Worm (Caenorhabditis elegans) whole organism, L4 larva: ENCODE measurements around the gene mlc-7.

ENCODE experiments used
- F37D6.2 ChIP-seq: sonication (generic microtip); optimal IDR thresholded peaks from 2 replicates; lab custom pipeline; 2016; ENCODE audit warnings: mild to moderate bottlenecking, missing genetic modification characterization, missing compliant biosample characterization
- F44E2.7 ChIP-seq: fragments of 200-800 bp; sonication (Bioruptor generic); IDR thresholded peaks from 2 replicates; pipeline ENCODE4 v2.1.2; 2022; ENCODE audit warnings: missing genetic modification characterization, missing compliant biosample characterization
- F49E8.2 ChIP-seq: sonication (generic microtip); optimal IDR thresholded peaks from 2 replicates; lab custom pipeline; 2016; ENCODE audit warnings: missing compliant biosample characterization, mild to moderate bottlenecking, missing genetic modification characterization, borderline replicate concordance
- T20F7.1 ChIP-seq: fragments of 200-800 bp; sonication (Bioruptor generic); optimal IDR thresholded peaks from 2 replicates; lab custom pipeline; 2018; ENCODE audit warnings: mild to moderate bottlenecking, missing genetic modification characterization, missing compliant biosample characterization
- Y105C5A.15 ChIP-seq: fragments of 200-800 bp; sonication (Bioruptor generic); IDR thresholded peaks from 2 replicates; pipeline ENCODE4 v1.3.6; 2022; ENCODE audit warnings: missing genetic modification characterization, missing compliant biosample characterization
- Y48G9A.11 ChIP-seq: fragments of 200-800 bp; sonication (Bioruptor generic); IDR thresholded peaks from 2 replicates; pipeline ENCODE4 v1.3.6; 2022; ENCODE audit warnings: missing genetic modification reagents, missing genetic modification characterization, missing compliant biosample characterization
- ZK337.2 ChIP-seq: fragments of 200-800 bp; sonication (Bioruptor generic); IDR thresholded peaks from 2 replicates; pipeline ENCODE4 v1.3.6; 2022; ENCODE audit warnings: missing genetic modification reagents, missing genetic modification characterization, missing compliant biosample characterization
- aha-1 ChIP-seq: fragments of 150-350 bp; peaks from one replicate; lab custom pipeline; 2014; ENCODE audit warnings: missing biosample characterization, missing genetic modification characterization
- attf-4 ChIP-seq: sonication (generic microtip); optimal IDR thresholded peaks from 3 replicates; lab custom pipeline; 2017; ENCODE audit warnings: missing biosample characterization, missing genetic modification characterization
- ceh-28 ChIP-seq: fragments of 150-350 bp; optimal IDR thresholded peaks from 2 replicates; lab custom pipeline; 2014; ENCODE audit warnings: missing biosample characterization, missing genetic modification reagents, missing genetic modification characterization
- ces-1 ChIP-seq: fragments of 150-350 bp; sonication (generic microtip); optimal IDR thresholded peaks from 4 replicates; lab custom pipeline; 2014; ENCODE audit warnings: missing biosample characterization, missing genetic modification reagents, missing genetic modification characterization
- daf-16 ChIP-seq, 3 experiments: sonication (generic microtip); optimal IDR thresholded peaks; 2 replicates each; lab custom pipeline; 2016 to 2017; ENCODE audit warnings: missing genetic modification characterization in 3 of 3, missing genetic modification reagents in 3 of 3, mild to moderate bottlenecking in 2 of 3, missing compliant biosample characterization in 2 of 3, missing biosample characterization in 1 of 3, moderate library complexity in 1 of 3
- dmd-6 ChIP-seq: fragments of 200-800 bp; sonication (Bioruptor generic); IDR thresholded peaks from 2 replicates; pipeline ENCODE4 v1.3.6; 2022; ENCODE audit warnings: missing genetic modification reagents, missing genetic modification characterization, missing compliant biosample characterization
- dmd-8 ChIP-seq: fragments of 200-800 bp; sonication (Bioruptor generic); IDR thresholded peaks from 2 replicates; pipeline ENCODE4 v1.3.6; 2022; ENCODE audit warnings: missing genetic modification characterization, missing compliant biosample characterization
- duxl-1 ChIP-seq: sonication (generic microtip); optimal IDR thresholded peaks from 2 replicates; lab custom pipeline; 2016; ENCODE audit warnings: mild to moderate bottlenecking, missing genetic modification characterization, moderate library complexity, missing compliant biosample characterization; ENCODE audit not compliant: poor library complexity
- egl-27 ChIP-seq: sonication (generic microtip); optimal IDR thresholded peaks from 3 replicates; lab custom pipeline; 2017; ENCODE audit warnings: missing biosample characterization, missing genetic modification reagents, missing genetic modification characterization
- egl-43 ChIP-seq: fragments of 200-800 bp; sonication (Bioruptor generic); IDR thresholded peaks from 2 replicates; pipeline ENCODE4 v1.3.6; 2022; ENCODE audit warnings: missing genetic modification reagents, missing genetic modification characterization, missing compliant biosample characterization
- fkh-10 ChIP-seq: fragments of 150-350 bp; optimal IDR thresholded peaks from 2 replicates; lab custom pipeline; 2014; ENCODE audit warnings: missing biosample characterization, missing genetic modification reagents, missing genetic modification characterization
- hlh-11 ChIP-seq: fragments of 200-800 bp; sonication (Bioruptor generic); optimal IDR thresholded peaks from 2 replicates; lab custom pipeline; 2018; ENCODE audit warnings: mild to moderate bottlenecking, missing genetic modification characterization, missing compliant biosample characterization
- hlh-30 ChIP-seq: sonication (generic microtip); optimal IDR thresholded peaks from 2 replicates; lab custom pipeline; 2017; ENCODE audit warnings: antibody characterized with exemption, mild to moderate bottlenecking, missing genetic modification characterization, missing compliant biosample characterization; ENCODE audit not compliant: insufficient read depth
- hmg-1.1 ChIP-seq: fragments of 200-800 bp; sonication (Bioruptor generic); IDR thresholded peaks from 2 replicates; pipeline ENCODE4 v1.3.6; 2022; ENCODE audit warnings: missing genetic modification reagents, missing genetic modification characterization, missing compliant biosample characterization
- lim-7 ChIP-seq: fragments of 200-800 bp; sonication (Bioruptor generic); IDR thresholded peaks from 2 replicates; pipeline ENCODE4 v1.3.6; 2022; ENCODE audit warnings: missing genetic modification characterization, missing compliant biosample characterization
- lin-15B ChIP-seq: fragments of 150-350 bp; sonication (generic microtip); optimal IDR thresholded peaks from 3 replicates; lab custom pipeline; 2014; ENCODE audit warnings: missing biosample characterization, missing genetic modification characterization
- lin-29 ChIP-seq: fragments of 200-800 bp; sonication (Bioruptor generic); IDR thresholded peaks from 2 replicates; pipeline ENCODE4 v1.3.6; 2022; ENCODE audit warnings: missing genetic modification reagents, missing genetic modification characterization, missing compliant biosample characterization
- lin-38 ChIP-seq: fragments of 200-800 bp; sonication (Bioruptor generic); IDR thresholded peaks from 2 replicates; pipeline ENCODE4 v1.3.6; 2022; ENCODE audit warnings: missing genetic modification reagents, missing genetic modification characterization, missing compliant biosample characterization
- lin-39 ChIP-seq: fragments of 150-350 bp; optimal IDR thresholded peaks from 2 replicates; lab custom pipeline; 2014; ENCODE audit warnings: missing biosample characterization, missing genetic modification reagents, missing genetic modification characterization
- lsy-2 ChIP-seq, 2 experiments: fragments of 150-350 bp in 1 of 2; sonication (generic microtip) in 1 of 2; optimal IDR thresholded peaks; 2 replicates each; lab custom pipeline; 2014 to 2017; ENCODE audit warnings: missing biosample characterization in 2 of 2, missing genetic modification characterization in 2 of 2
- mdl-1 ChIP-seq, 2 experiments: fragments of 150-350 bp in 1 of 2; sonication (generic microtip) in 1 of 2; optimal IDR thresholded peaks; 2 replicates each; lab custom pipeline; 2014 to 2017; ENCODE audit warnings: missing biosample characterization in 2 of 2, missing genetic modification characterization in 2 of 2
- mep-1 ChIP-seq: fragments of 150-350 bp; sonication (generic microtip); optimal IDR thresholded peaks from 3 replicates; lab custom pipeline; 2014; ENCODE audit warnings: missing biosample characterization, missing genetic modification characterization
- mes-2 ChIP-seq: sonication (generic microtip); optimal IDR thresholded peaks from 2 replicates; lab custom pipeline; 2016; ENCODE audit warnings: missing genotype, mild to moderate bottlenecking, missing genetic modification characterization, missing compliant biosample characterization; ENCODE audit not compliant: poor library complexity, severe bottlenecking
- mxl-2 ChIP-seq: fragments of 200-800 bp; sonication (Bioruptor generic); conservative IDR thresholded peaks from 2 replicates; pipeline ENCODE4 v1.3.6; 2022; ENCODE audit warnings: missing genetic modification reagents, missing genetic modification characterization, missing compliant biosample characterization
- mxl-3 ChIP-seq: fragments of 200-800 bp; sonication (Bioruptor generic); optimal IDR thresholded peaks from 2 replicates; lab custom pipeline; 2018; ENCODE audit warnings: mild to moderate bottlenecking, missing genetic modification characterization, missing compliant biosample characterization
- nhr-11 ChIP-seq: fragments of 150-350 bp; optimal IDR thresholded peaks from 2 replicates; lab custom pipeline; 2014; ENCODE audit warnings: missing biosample characterization, missing genetic modification characterization
- nhr-111 ChIP-seq: fragments of 200-800 bp; sonication (Bioruptor generic); optimal IDR thresholded peaks from 2 replicates; lab custom pipeline; 2018; ENCODE audit warnings: mild to moderate bottlenecking, missing genetic modification characterization, missing compliant biosample characterization
- nhr-237 ChIP-seq: sonication (generic microtip); optimal IDR thresholded peaks from 2 replicates; lab custom pipeline; 2017; ENCODE audit warnings: missing biosample characterization, missing genetic modification characterization
- nhr-28 ChIP-seq: fragments of 150-350 bp; optimal IDR thresholded peaks from 2 replicates; lab custom pipeline; 2014; ENCODE audit warnings: missing biosample characterization, missing genetic modification characterization
- nhr-48 ChIP-seq: sonication (generic microtip); optimal IDR thresholded peaks from 2 replicates; lab custom pipeline; 2016; ENCODE audit warnings: mild to moderate bottlenecking, missing genetic modification characterization, missing compliant biosample characterization
- nhr-6 ChIP-seq: fragments of 150-350 bp; optimal IDR thresholded peaks from 2 replicates; lab custom pipeline; 2014; ENCODE audit warnings: missing biosample characterization, missing genetic modification characterization
- nhr-76 ChIP-seq: fragments of 150-350 bp; optimal IDR thresholded peaks from 2 replicates; lab custom pipeline; 2014; ENCODE audit warnings: missing biosample characterization, missing genetic modification characterization
- nhr-77 ChIP-seq: fragments of 150-350 bp; optimal IDR thresholded peaks from 2 replicates; lab custom pipeline; 2014; ENCODE audit warnings: missing biosample characterization, missing genetic modification characterization
- php-3 ChIP-seq: fragments of 200-800 bp; sonication (Bioruptor generic); IDR thresholded peaks from 2 replicates; pipeline ENCODE4 v1.3.6; 2022; ENCODE audit warnings: missing genetic modification reagents, missing genetic modification characterization, missing compliant biosample characterization
- pqm-1 ChIP-seq: sonication (generic microtip); optimal IDR thresholded peaks from 2 replicates; lab custom pipeline; 2017; ENCODE audit warnings: missing biosample characterization, missing genetic modification characterization
- saeg-2 ChIP-seq: fragments of 200-800 bp; sonication (Bioruptor generic); IDR thresholded peaks from 2 replicates; pipeline ENCODE4 v1.3.6; 2022; ENCODE audit warnings: missing genetic modification reagents, missing genetic modification characterization, missing compliant biosample characterization
- snpc-1.2 ChIP-seq: fragments of 200-800 bp; sonication (Bioruptor generic); IDR thresholded peaks from 2 replicates; pipeline ENCODE4 v1.3.6; 2022; ENCODE audit warnings: missing genetic modification reagents, missing genetic modification characterization, missing compliant biosample characterization
- snpc-4 ChIP-seq: fragments of 150-350 bp; optimal IDR thresholded peaks from 2 replicates; lab custom pipeline; 2014; ENCODE audit warnings: missing biosample characterization, missing genetic modification characterization
- tag-97 ChIP-seq: fragments of 200-800 bp; sonication (Bioruptor generic); IDR thresholded peaks from 2 replicates; pipeline ENCODE4 v1.3.6; 2022; ENCODE audit warnings: missing genetic modification characterization, missing compliant biosample characterization
- vab-7 ChIP-seq: fragments of 200-800 bp; sonication (Bioruptor generic); IDR thresholded peaks from 2 replicates; pipeline ENCODE4 v1.3.6; 2022; ENCODE audit warnings: missing genetic modification reagents, missing genetic modification characterization, missing compliant biosample characterization
- zfp-2 ChIP-seq: sonication (generic microtip); optimal IDR thresholded peaks from 2 replicates; lab custom pipeline; 2016; ENCODE audit warnings: mild to moderate bottlenecking, missing genetic modification characterization, missing compliant biosample characterization
- zip-2 ChIP-seq: fragments of 150-350 bp; optimal IDR thresholded peaks from 2 replicates; lab custom pipeline; 2014; ENCODE audit warnings: missing biosample characterization, missing genetic modification characterization
- ztf-11 ChIP-seq: fragments of 150-350 bp; optimal IDR thresholded peaks from 2 replicates; lab custom pipeline; 2014; ENCODE audit warnings: missing biosample characterization, missing genetic modification characterization
- ztf-7 ChIP-seq: fragments of 150-350 bp; optimal IDR thresholded peaks from 2 replicates; lab custom pipeline; 2014; ENCODE audit warnings: missing biosample characterization, missing genetic modification characterization

The mlc-7 gene

ce11 chrIII:13732665-13733064 is 18.6 kb upstream of the mlc-7 start (continued):
- TF ChIP-seq daf-16 (GFP tag; optimal IDR thresholded peaks at IDR 0.05; lab: Kevin White, UChicago) (no peak), daf-16 (tag; optimal IDR thresholded peaks at IDR 0.05; lab: Kevin White, UChicago) (peak; percentile 36), tag-97 (GFP tag; lab: Robert Waterston, UW) (no peak), nhr-111 (GFP tag; lab: Kevin White, UChicago) (no peak), egl-27 (tag; lab: Kevin White, UChicago) (no peak), nhr-28 (tag; lab: Kevin White, UChicago) (peak; percentile 12), F37D6.2 (no peak), Y105C5A.15 (GFP tag; lab: Robert Waterston, UW) (no peak), F49E8.2 (tag; lab: Kevin White, UChicago) (no peak), T20F7.1 (GFP tag; lab: Kevin White, UChicago) (no peak), mxl-2 (no peak), nhr-237 (tag; lab: Kevin White, UChicago) (no peak), ztf-11 (no peak), duxl-1 (tag; lab: Kevin White, UChicago) (no peak), lin-39 (tag; lab: Kevin White, UChicago) (no peak), lsy-2 (tag; optimal IDR thresholded peaks at IDR 0.05; lab: Kevin White, UChicago) (no peak), zip-2 (no peak), ZK337.2 (GFP tag; lab: Robert Waterston, UW) (no peak), zfp-2 (tag; lab: Kevin White, UChicago) (no peak), dmd-8 (GFP tag; lab: Robert Waterston, UW) (no peak), snpc-4 (no peak), fkh-10 (no peak), vab-7 (GFP tag; lab: Robert Waterston, UW) (no peak), mdl-1 (tag; optimal IDR thresholded peaks at IDR 0.05; lab: Kevin White, UChicago) (peak in 1 of 2 experiments; percentile 30), Y48G9A.11 (no peak), F44E2.7 (GFP tag; lab: Robert Waterston, UW) (no peak), snpc-1.2 (no peak), lim-7 (GFP tag; lab: Robert Waterston, UW) (no peak), egl-43 (GFP tag; lab: Robert Waterston, UW) (no peak), nhr-77 (tag; lab: Kevin White, UChicago) (no peak), lin-29 (no peak), php-3 (no peak), attf-4 (no peak), mes-2 (tag; lab: Kevin White, UChicago) (peak; percentile 39), hmg-1.1 (GFP tag; lab: Robert Waterston, UW) (no peak), lin-15B (tag; lab: Kevin White, UChicago) (no peak), ceh-28 (no peak), saeg-2 (GFP tag; lab: Robert Waterston, UW) (no peak)

DNA sequence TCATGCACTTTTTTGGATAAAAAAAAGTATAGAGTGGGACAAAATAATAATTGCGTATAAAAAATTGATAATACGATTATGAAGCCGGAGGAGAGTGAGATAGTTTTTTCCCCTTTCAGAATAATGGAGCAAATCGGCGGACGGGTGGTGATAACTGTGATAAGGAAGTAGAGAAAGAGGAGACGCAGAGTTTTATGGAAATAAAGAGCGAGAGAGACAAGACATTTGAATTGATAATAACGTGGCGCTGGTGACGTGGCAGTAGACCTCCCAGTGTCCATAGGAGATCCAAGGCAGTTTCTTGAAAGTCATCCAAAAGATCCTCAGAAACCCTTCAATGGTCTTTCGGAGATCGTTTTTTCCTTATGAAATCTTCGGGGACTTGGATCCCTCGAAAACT is 17.4 kb upstream of the mlc-7 start:
- no peak for TF ChIP-seq daf-16 (GFP tag; optimal IDR thresholded peaks at IDR 0.05; lab: Kevin White, UChicago)
- peak; percentile 80 for TF ChIP-seq daf-16 (tag; optimal IDR thresholded peaks at IDR 0.05; lab: Kevin White, UChicago)
- TF ChIP-seq lin-38 (GFP tag; lab: Robert Waterston, UW) = 0 out of 2 replicates have a peak, but pooled peaks have one; percentile 23
- TF ChIP-seq nhr-76 (tag; lab: Kevin White, UChicago) = no peak
- peak; percentile 32 for TF ChIP-seq mes-2 (tag; lab: Kevin White, UChicago)
- peak in 1 of 2 experiments; percentile 4 for TF ChIP-seq lsy-2 (tag; optimal IDR thresholded peaks at IDR 0.05; lab: Kevin White, UChicago)
- TF ChIP-seq nhr-77 (tag; lab: Kevin White, UChicago) = peak; percentile 45
- TF ChIP-seq ztf-7 (tag; lab: Kevin White, UChicago) = no peak
- TF ChIP-seq hlh-30 (tag; lab: Kevin White, UChicago) = no peak
- TF ChIP-seq nhr-48 (tag; lab: Kevin White, UChicago) = no peak
- TF ChIP-seq dmd-6 (GFP tag; lab: Robert Waterston, UW) = peak; percentile 69
- peak; percentile 73 for TF ChIP-seq nhr-28 (tag; lab: Kevin White, UChicago)
- peak; percentile 2 for TF ChIP-seq mxl-3 (GFP tag; lab: Kevin White, UChicago)
- TF ChIP-seq hlh-11 (tag; lab: Kevin White, UChicago) = peak; percentile 72
- peak; percentile 87 for TF ChIP-seq aha-1 (tag; lab: Kevin White, UChicago)
- peak; percentile 2 for TF ChIP-seq mep-1 (tag; lab: Kevin White, UChicago)
- TF ChIP-seq ces-1 (GFP tag; lab: Kevin White, UChicago) = no peak
- peak; percentile 96 for TF ChIP-seq pqm-1
- no peak for TF ChIP-seq F44E2.7 (GFP tag; lab: Robert Waterston, UW)
- no peak for TF ChIP-seq nhr-11 (tag; lab: Kevin White, UChicago)
- no peak for TF ChIP-seq php-3
- TF ChIP-seq lim-7 (GFP tag; lab: Robert Waterston, UW) = no peak
- TF ChIP-seq nhr-6 = peak; percentile 36
